Worm (Caenorhabditis elegans) whole organism, young adult: ENCODE data around the gene Y37E11AL.12.

Experiments
- B0019.2 ChIP-seq: fragments of 200-800 bp; sonication (Bioruptor generic); conservative IDR thresholded peaks from 2 replicates; pipeline ENCODE4 v1.3.6; 2022; ENCODE audit warnings: missing genetic modification reagents, missing genetic modification characterization, missing compliant biosample characterization
- B0261.1 ChIP-seq: sonication (generic microtip); optimal IDR thresholded peaks from 2 replicates; lab custom pipeline; 2016; ENCODE audit warnings: mild to moderate bottlenecking, missing genetic modification characterization, moderate library complexity, missing compliant biosample characterization
- C06A6.2 ChIP-seq: fragments of 200-800 bp; sonication (Bioruptor generic); conservative IDR thresholded peaks from 2 replicates; pipeline ENCODE4 v1.3.6; 2022; ENCODE audit warnings: missing genetic modification characterization, missing compliant biosample characterization
- D2030.7 ChIP-seq: fragments of 200-800 bp; sonication (Bioruptor generic); IDR thresholded peaks from 2 replicates; pipeline ENCODE4 v1.3.6; 2022; ENCODE audit warnings: missing genetic modification reagents, missing genetic modification characterization, missing compliant biosample characterization
- F22D6.2 ChIP-seq: sonication (generic microtip); optimal IDR thresholded peaks from 2 replicates; lab custom pipeline; 2016; ENCODE audit warnings: mild to moderate bottlenecking, missing genetic modification characterization, missing compliant biosample characterization
- F23B12.7 ChIP-seq: sonication (generic microtip); optimal IDR thresholded peaks from 2 replicates; lab custom pipeline; 2017; ENCODE audit warnings: missing genetic modification characterization, mild to moderate bottlenecking, missing compliant biosample characterization, antibody characterized with exemption, moderate library complexity; ENCODE audit not compliant: insufficient read depth
- F49E8.2 ChIP-seq: sonication (generic microtip); optimal IDR thresholded peaks from 3 replicates; lab custom pipeline; 2017; ENCODE audit warnings: missing genetic modification characterization, mild to moderate bottlenecking, missing compliant biosample characterization, antibody characterized with exemption, moderate library complexity; ENCODE audit not compliant: insufficient read depth
- F52B5.7 ChIP-seq: sonication (generic microtip); optimal IDR thresholded peaks from 2 replicates; lab custom pipeline; 2016; ENCODE audit warnings: mild to moderate bottlenecking, missing genetic modification characterization, missing compliant biosample characterization
- F55B11.4 ChIP-seq: sonication (generic microtip); optimal IDR thresholded peaks from 2 replicates; lab custom pipeline; 2016; ENCODE audit warnings: missing compliant biosample characterization, missing genetic modification characterization, borderline replicate concordance; ENCODE audit not compliant: insufficient read depth
- F57A8.1 ChIP-seq: fragments of 200-800 bp; sonication (Bioruptor generic); optimal IDR thresholded peaks from 2 replicates; lab custom pipeline; 2018; ENCODE audit warnings: mild to moderate bottlenecking, missing genetic modification characterization, moderate library complexity, missing compliant biosample characterization
- F57C9.4 ChIP-seq: sonication (generic microtip); optimal IDR thresholded peaks from 2 replicates; lab custom pipeline; 2017; ENCODE audit warnings: mild to moderate bottlenecking, missing genetic modification characterization, missing compliant biosample characterization
- K11D2.4 ChIP-seq: fragments of 200-800 bp; sonication (Bioruptor generic); IDR thresholded peaks from 2 replicates; pipeline ENCODE4 v1.3.6; 2022; ENCODE audit warnings: missing genetic modification reagents, missing genetic modification characterization, missing compliant biosample characterization
- Y56A3A.18 ChIP-seq: fragments of 200-800 bp; sonication (Bioruptor generic); IDR thresholded peaks from 2 replicates; pipeline ENCODE4 v1.3.6; 2022; ENCODE audit warnings: missing genetic modification reagents, missing genetic modification characterization, missing compliant biosample characterization
- Y95B8A.8 ChIP-seq: fragments of 200-800 bp; sonication (Bioruptor generic); IDR thresholded peaks from 2 replicates; pipeline ENCODE4 v1.3.6; 2022; ENCODE audit warnings: missing genetic modification reagents, missing genetic modification characterization, missing compliant biosample characterization
- akir-1 ChIP-seq: fragments of 200-800 bp; sonication (Bioruptor generic); optimal IDR thresholded peaks from 2 replicates; lab custom pipeline; 2018; ENCODE audit warnings: mild to moderate bottlenecking, missing genetic modification characterization, moderate library complexity, missing compliant biosample characterization
- ama-1 ChIP-seq, 3 experiments: fragments of 150-350 bp in 1 of 3; sonication (generic microtip) in 2 of 3; optimal IDR thresholded peaks; 2 replicates each; lab custom pipeline; 2014 to 2018; ENCODE audit warnings: missing biosample characterization in 2 of 3, missing genetic modification characterization in 2 of 3, missing genetic modification reagents in 2 of 3
- bed-1 ChIP-seq: fragments of 200-800 bp; sonication (Bioruptor generic); IDR thresholded peaks from 2 replicates; pipeline ENCODE4 v1.3.6; 2022; ENCODE audit warnings: missing genetic modification reagents, missing genetic modification characterization, missing compliant biosample characterization
- cebp-1 ChIP-seq, 2 experiments: fragments of 200-800 bp in 1 of 2; sonication (Bioruptor generic) in 1 of 2; sonication (generic microtip) in 1 of 2; IDR thresholded peaks in 1 of 2; optimal IDR thresholded peaks in 1 of 2; 2 replicates each; pipeline versions ENCODE4 v1.3.6 to Lab custom; 2017 to 2022; ENCODE audit warnings: missing compliant biosample characterization in 2 of 2, missing genetic modification characterization in 2 of 2, mild to moderate bottlenecking in 1 of 2, missing genetic modification reagents in 1 of 2, moderate library complexity in 1 of 2
- cebp-2 ChIP-seq: fragments of 200-800 bp; sonication (Bioruptor generic); IDR thresholded peaks from 2 replicates; pipeline ENCODE4 v1.3.6; 2022; ENCODE audit warnings: missing genetic modification characterization, missing compliant biosample characterization
- ceh-40 ChIP-seq: fragments of 200-800 bp; sonication (Bioruptor generic); IDR thresholded peaks from 2 replicates; pipeline ENCODE4 v1.3.6; 2022; ENCODE audit warnings: missing genetic modification characterization, missing compliant biosample characterization
- ceh-79 ChIP-seq: sonication (generic microtip); optimal IDR thresholded peaks from 2 replicates; lab custom pipeline; 2017; ENCODE audit warnings: mild to moderate bottlenecking, missing genetic modification characterization, missing compliant biosample characterization
- ceh-91 ChIP-seq: fragments of 200-800 bp; sonication (Bioruptor generic); IDR thresholded peaks from 2 replicates; pipeline ENCODE4 v1.3.6; 2022; ENCODE audit warnings: missing genetic modification reagents, missing genetic modification characterization, missing compliant biosample characterization
- chd-7 ChIP-seq: sonication (generic microtip); optimal IDR thresholded peaks from 2 replicates; lab custom pipeline; 2016; ENCODE audit warnings: mild to moderate bottlenecking, missing genetic modification characterization, moderate library complexity, missing compliant biosample characterization
- dpff-1 ChIP-seq: sonication (generic microtip); optimal IDR thresholded peaks from 2 replicates; lab custom pipeline; 2017; ENCODE audit warnings: mild to moderate bottlenecking, missing genetic modification characterization, missing compliant biosample characterization
- efl-1 ChIP-seq: fragments of 150-350 bp; optimal IDR thresholded peaks from 2 replicates; lab custom pipeline; 2014; ENCODE audit warnings: missing biosample characterization, missing genetic modification reagents, missing genetic modification characterization
- fkh-3 ChIP-seq: sonication (generic microtip); optimal IDR thresholded peaks from 2 replicates; lab custom pipeline; 2016; ENCODE audit warnings: mild to moderate bottlenecking, missing genetic modification characterization, missing compliant biosample characterization
- him-1 ChIP-seq: sonication (generic microtip); optimal IDR thresholded peaks from 2 replicates; lab custom pipeline; 2016; ENCODE audit warnings: missing genotype, missing genetic modification reagents, missing genetic modification characterization, missing compliant biosample characterization
- hlh-12 ChIP-seq: sonication (generic microtip); optimal IDR thresholded peaks from 2 replicates; lab custom pipeline; 2016; ENCODE audit warnings: missing genetic modification characterization, missing compliant biosample characterization
- lag-1 ChIP-seq: fragments of 200-800 bp; sonication (Bioruptor generic); IDR thresholded peaks from 2 replicates; pipeline ENCODE4 v1.3.6; 2022; ENCODE audit warnings: missing genetic modification reagents, missing genetic modification characterization, missing compliant biosample characterization
- lin-35 ChIP-seq, 3 experiments: fragments of 150-350 bp in 2 of 3; sonication (generic microtip) in 1 of 3; optimal IDR thresholded peaks; 2 replicates each; lab custom pipeline; 2014 to 2018; ENCODE audit warnings: missing biosample characterization in 3 of 3, missing genetic modification characterization in 3 of 3, missing genetic modification reagents in 3 of 3
- lin-40 ChIP-seq: sonication (generic microtip); optimal IDR thresholded peaks from 2 replicates; lab custom pipeline; 2016; ENCODE audit warnings: missing genetic modification characterization, mild to moderate bottlenecking, missing compliant biosample characterization, missing genotype, missing genetic modification reagents
- mel-28 ChIP-seq: sonication (generic microtip); optimal IDR thresholded peaks from 2 replicates; lab custom pipeline; 2016; ENCODE audit warnings: borderline replicate concordance, mild to moderate bottlenecking, missing genetic modification characterization, missing compliant biosample characterization
- mxl-1 ChIP-seq: sonication (generic microtip); optimal IDR thresholded peaks from 2 replicates; lab custom pipeline; 2016; ENCODE audit warnings: missing genetic modification characterization, missing compliant biosample characterization
- nfyb-1 ChIP-seq: fragments of 200-800 bp; sonication (Bioruptor generic); IDR thresholded peaks from 2 replicates; pipeline ENCODE4 v1.3.6; 2022; ENCODE audit warnings: missing genetic modification reagents, missing genetic modification characterization, missing compliant biosample characterization
- nhr-179 ChIP-seq: sonication (generic microtip); optimal IDR thresholded peaks from 2 replicates; lab custom pipeline; 2016; ENCODE audit warnings: mild to moderate bottlenecking, missing genetic modification characterization, missing compliant biosample characterization
- nhr-80 ChIP-seq: sonication (generic microtip); optimal IDR thresholded peaks from 2 replicates; lab custom pipeline; 2016; ENCODE audit warnings: missing genetic modification characterization, missing compliant biosample characterization
- pbrm-1 ChIP-seq: fragments of 200-800 bp; sonication (Bioruptor generic); IDR thresholded peaks from 2 replicates; pipeline ENCODE4 v1.3.6; 2022; ENCODE audit warnings: missing genetic modification reagents, missing genetic modification characterization, missing compliant biosample characterization
- pha-4 ChIP-seq: fragments of 150-350 bp; sonication (generic microtip); optimal IDR thresholded peaks from 2 replicates; lab custom pipeline; 2014; ENCODE audit warnings: missing biosample characterization, missing genetic modification reagents, missing genetic modification characterization
- rcor-1 ChIP-seq: fragments of 200-800 bp; sonication (Bioruptor generic); IDR thresholded peaks from 2 replicates; pipeline ENCODE4 v1.3.6; 2022; ENCODE audit warnings: missing genetic modification reagents, missing genetic modification characterization, missing compliant biosample characterization
- rec-8 ChIP-seq, 2 experiments: sonication (generic microtip); optimal IDR thresholded peaks; 2 replicates each; lab custom pipeline; 2016; ENCODE audit warnings: mild to moderate bottlenecking in 2 of 2, missing genetic modification characterization in 2 of 2, missing genetic modification reagents in 2 of 2, missing genotype in 2 of 2, missing biosample characterization in 1 of 2, missing compliant biosample characterization in 1 of 2, moderate library complexity in 1 of 2
- snpc-3.4 ChIP-seq: sonication (generic microtip); optimal IDR thresholded peaks from 2 replicates; lab custom pipeline; 2017; ENCODE audit warnings: missing genetic modification characterization, mild to moderate bottlenecking, missing compliant biosample characterization, antibody characterized with exemption, moderate library complexity, missing genotype, missing genetic modification reagents
- sptf-2 ChIP-seq: fragments of 200-800 bp; sonication (Bioruptor generic); optimal IDR thresholded peaks from 2 replicates; lab custom pipeline; 2018; ENCODE audit warnings: mild to moderate bottlenecking, missing genetic modification characterization, missing compliant biosample characterization
- tbp1 ChIP-seq: fragments of 200-800 bp; sonication (Bioruptor generic); optimal IDR thresholded peaks from 2 replicates; lab custom pipeline; 2018; ENCODE audit warnings: mild to moderate bottlenecking, missing genetic modification characterization, missing compliant biosample characterization
- tbx-9 ChIP-seq: sonication (generic microtip); optimal IDR thresholded peaks from 2 replicates; lab custom pipeline; 2016; ENCODE audit warnings: borderline replicate concordance, missing genetic modification characterization, inconsistent platforms, missing compliant biosample characterization
- zim-3 ChIP-seq: sonication (generic microtip); optimal IDR thresholded peaks from 2 replicates; lab custom pipeline; 2017; ENCODE audit warnings: mild to moderate bottlenecking, missing genetic modification characterization, moderate library complexity, missing compliant biosample characterization
- ztf-18 ChIP-seq: sonication (generic microtip); optimal IDR thresholded peaks from 2 replicates; lab custom pipeline; 2016; ENCODE audit warnings: missing genotype, mild to moderate bottlenecking, missing genetic modification characterization, missing compliant biosample characterization
- ztf-25 ChIP-seq: fragments of 200-800 bp; sonication (Bioruptor generic); IDR thresholded peaks from 2 replicates; pipeline ENCODE4 v1.3.6; 2022; ENCODE audit warnings: missing genetic modification reagents, missing genetic modification characterization, missing compliant biosample characterization
- ztf-26 ChIP-seq: sonication (generic microtip); optimal IDR thresholded peaks from 2 replicates; lab custom pipeline; 2017; ENCODE audit warnings: missing genetic modification characterization, missing compliant biosample characterization
- ztf-3 ChIP-seq: fragments of 200-800 bp; sonication (Bioruptor generic); optimal IDR thresholded peaks from 2 replicates; lab custom pipeline; 2018; ENCODE audit warnings: mild to moderate bottlenecking, missing genetic modification characterization, missing compliant biosample characterization

Gene Y37E11AL.12

ce11 chrIV:3654214-3654613, 47.6 kb downstream of the Y37E11AL.12 start:
- no peak for TF ChIP-seq ceh-40 (GFP tag; lab: Robert Waterston, UW)
- no peak for TF ChIP-seq ceh-79
- TF ChIP-seq mxl-1: no peak
- no peak for TF ChIP-seq pbrm-1 (GFP tag; lab: Robert Waterston, UW)
- TF ChIP-seq F57C9.4: no peak
- TF ChIP-seq lin-40 (tag; lab: Kevin White, UChicago): no peak
- TF ChIP-seq rcor-1 (GFP tag; lab: Robert Waterston, UW): no peak
- TF ChIP-seq efl-1: no peak
- TF ChIP-seq F49E8.2: no peak
- TF ChIP-seq sptf-2 (GFP tag; lab: Kevin White, UChicago): no peak
- no peak for TF ChIP-seq ztf-18 (tag; lab: Kevin White, UChicago)
- TF ChIP-seq bed-1 (GFP tag; lab: Robert Waterston, UW): no peak
- TF ChIP-seq rec-8 (tag; optimal IDR thresholded peaks at IDR 0.05; lab: Kevin White, UChicago): no peak
- peak; percentile 82 for TF ChIP-seq K11D2.4 (GFP tag; lab: Robert Waterston, UW)
- TF ChIP-seq snpc-3.4 (tag; lab: Kevin White, UChicago): no peak
- no peak for TF ChIP-seq Y95B8A.8 (GFP tag; lab: Robert Waterston, UW)
- 0 out of 2 replicates have a peak, but pooled peaks have one; percentile 17 for TF ChIP-seq C06A6.2
- TF ChIP-seq chd-7 (tag; lab: Kevin White, UChicago): peak; percentile 41
- no peak for TF ChIP-seq ztf-25 (GFP tag; lab: Robert Waterston, UW)
- no peak for TF ChIP-seq F23B12.7 (tag; lab: Kevin White, UChicago)
- TF ChIP-seq fkh-3 (tag; lab: Kevin White, UChicago): no peak
- TF ChIP-seq tbx-9 (tag; lab: Kevin White, UChicago): no peak
- TF ChIP-seq D2030.7: no peak
- no peak for TF ChIP-seq cebp-2
- TF ChIP-seq zim-3 (tag; lab: Kevin White, UChicago): no peak
- no peak for TF ChIP-seq lag-1
- no peak for TF ChIP-seq F52B5.7 (tag; lab: Kevin White, UChicago)
- no peak for TF ChIP-seq F55B11.4 (tag; lab: Kevin White, UChicago)
- no peak for TF ChIP-seq dpff-1 (tag; lab: Kevin White, UChicago)
- TF ChIP-seq B0019.2: no peak
- no peak for TF ChIP-seq akir-1 (GFP tag; lab: Kevin White, UChicago)
- no peak for TF ChIP-seq B0261.1 (tag; lab: Kevin White, UChicago)
- no peak for TF ChIP-seq lin-35 (GFP tag; optimal IDR thresholded peaks at IDR 0.05; lab: Kevin White, UChicago)
- no peak for TF ChIP-seq ama-1 (optimal IDR thresholded peaks at IDR 0.05; lab: Kevin White, UChicago)
- no peak for TF ChIP-seq ama-1 (GFP tag; optimal IDR thresholded peaks at IDR 0.05; lab: Kevin White, UChicago)
- no peak for TF ChIP-seq F57A8.1 (GFP tag; lab: Kevin White, UChicago)
- TF ChIP-seq F22D6.2 (tag; lab: Kevin White, UChicago): no peak
- no peak for TF ChIP-seq him-1 (tag; lab: Kevin White, UChicago)
- no peak for TF ChIP-seq nhr-179
- no peak for TF ChIP-seq tbp1 (GFP tag; lab: Kevin White, UChicago)
- no peak for TF ChIP-seq ztf-3 (GFP tag; lab: Kevin White, UChicago)
- no peak for TF ChIP-seq hlh-12 (tag; lab: Kevin White, UChicago)
- TF ChIP-seq mel-28 (tag; lab: Kevin White, UChicago): no peak
- no peak for TF ChIP-seq cebp-1 (GFP tag; IDR thresholded peaks at IDR 0.05; lab: Robert Waterston, UW)
- no peak for TF ChIP-seq cebp-1 (tag; optimal IDR thresholded peaks at IDR 0.05; lab: Kevin White, UChicago)
- no peak for TF ChIP-seq Y56A3A.18 (GFP tag; lab: Robert Waterston, UW)
- TF ChIP-seq nhr-80: no peak
- no peak for TF ChIP-seq pha-4
- peak; percentile 67 for TF ChIP-seq ztf-26 (tag; lab: Kevin White, UChicago)
- no peak for TF ChIP-seq nfyb-1
- TF ChIP-seq ceh-91: no peak
